Fruit fly (Drosophila melanogaster) Kc167 (cell line): ENCODE data around the gene CG1840.

Experiments used
- Sin3A ChIP-seq: fragments of >200 bp; optimal IDR thresholded peaks from 2 replicates; lab custom pipeline; 2018; ENCODE audit warnings: missing external identifiers
- h ChIP-seq: fragments of >200 bp; optimal IDR thresholded peaks from 3 replicates; lab custom pipeline; 2018; ENCODE audit warnings: missing external identifiers
- insv ChIP-seq: fragments of >200 bp; optimal IDR thresholded peaks from 3 replicates; lab custom pipeline; 2018; ENCODE audit warnings: missing external identifiers
- psq ChIP-seq: fragments of >200 bp; optimal IDR thresholded peaks from 2 replicates; lab custom pipeline; 2017; ENCODE audit warnings: missing external identifiers

- no peak for TF ChIP-seq insv (lab: Kevin White, UChicago)
- no peak for TF ChIP-seq h (lab: Kevin White, UChicago)
- no peak for TF ChIP-seq psq (lab: Kevin White, UChicago)
- no peak for TF ChIP-seq Sin3A
These were observed at the start of gene CG1840 for dm6 chrX:11888142-11888541.
